Worm (Caenorhabditis elegans): Measurements from ENCODE around the gene clec-33.

The clec-33 gene

DNA sequence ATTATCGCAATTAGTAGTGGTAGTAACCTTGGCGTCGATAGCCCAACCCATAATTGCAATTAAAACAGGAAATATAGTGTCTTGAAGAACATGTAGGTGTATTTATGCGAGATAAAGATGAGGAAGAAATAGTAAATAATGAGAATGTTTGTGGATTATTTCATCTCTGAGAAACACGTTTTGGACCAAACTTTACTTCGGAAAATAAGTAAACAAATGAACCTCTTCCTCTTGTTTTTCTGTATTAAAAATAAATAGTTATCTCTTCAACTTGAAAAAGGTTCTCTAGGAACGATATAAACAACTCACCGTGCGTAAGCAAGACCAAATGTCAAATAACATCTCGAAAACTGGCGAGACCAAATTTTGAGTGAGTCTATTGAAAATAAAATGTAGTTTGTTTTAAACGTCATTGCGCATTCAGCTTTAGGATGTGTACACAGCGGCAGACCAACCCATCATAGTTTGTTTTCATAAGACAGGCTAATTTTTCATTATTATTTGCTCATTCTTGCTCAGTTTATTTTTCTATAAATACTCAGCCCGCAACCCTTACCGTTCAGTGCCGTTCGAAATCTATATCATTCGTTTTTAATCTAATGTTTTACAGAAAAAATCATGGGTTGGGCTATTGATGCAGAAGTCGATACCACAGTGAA lies 12.7 kb upstream of the clec-33 start, which contains the start of the genes F09C6.11 and F09C6.12:
TSS of gene F09C6.11 (minus strand) at position 51 of the 659 bp plus-strand sequence.
TSS of gene F09C6.12 (plus strand) at position 609 of the 659 bp plus-strand sequence.
- no peak for TF ChIP-seq rcor-1 (GFP tag; IDR thresholded peaks at IDR 0.05)
- no peak for TF ChIP-seq Y79H2A.3 (GFP tag; conservative IDR thresholded peaks at IDR 0.05)
- no peak for TF ChIP-seq nfyb-1 (GFP tag; IDR thresholded peaks at IDR 0.05)
- TF ChIP-seq aptf-3 (GFP tag; IDR thresholded peaks at IDR 0.05), result no peak
- no peak for TF ChIP-seq ZK185.1 (tag; optimal IDR thresholded peaks at IDR 0.05; ENCODE audit: poor library complexity, severe bottlenecking)
- TF ChIP-seq F57A8.1 (GFP tag; optimal IDR thresholded peaks at IDR 0.05), result no peak
- no peak for TF ChIP-seq madf-8 (GFP tag; conservative IDR thresholded peaks at IDR 0.05)
- no peak for TF ChIP-seq repo-1 (tag; optimal IDR thresholded peaks at IDR 0.05)
- no peak for TF ChIP-seq let-526 (GFP tag; IDR thresholded peaks at IDR 0.05)
- TF ChIP-seq B0261.1 (tag; optimal IDR thresholded peaks at IDR 0.05), result no peak
- TF ChIP-seq hmg-1.2 (GFP tag; IDR thresholded peaks at IDR 0.05), result no peak
- TF ChIP-seq egl-44 (GFP tag; IDR thresholded peaks at IDR 0.05), result no peak
- no peak for TF ChIP-seq Y67H2A.10 (GFP tag; conservative IDR thresholded peaks at IDR 0.05)
- TF ChIP-seq aptf-2 (GFP tag; conservative IDR thresholded peaks at IDR 0.05), result no peak
- TF ChIP-seq T26A5.8 (tag; optimal IDR thresholded peaks at IDR 0.05), result no peak
- no peak for TF ChIP-seq mes-4 (tag; optimal IDR thresholded peaks at IDR 0.05)

DNA sequence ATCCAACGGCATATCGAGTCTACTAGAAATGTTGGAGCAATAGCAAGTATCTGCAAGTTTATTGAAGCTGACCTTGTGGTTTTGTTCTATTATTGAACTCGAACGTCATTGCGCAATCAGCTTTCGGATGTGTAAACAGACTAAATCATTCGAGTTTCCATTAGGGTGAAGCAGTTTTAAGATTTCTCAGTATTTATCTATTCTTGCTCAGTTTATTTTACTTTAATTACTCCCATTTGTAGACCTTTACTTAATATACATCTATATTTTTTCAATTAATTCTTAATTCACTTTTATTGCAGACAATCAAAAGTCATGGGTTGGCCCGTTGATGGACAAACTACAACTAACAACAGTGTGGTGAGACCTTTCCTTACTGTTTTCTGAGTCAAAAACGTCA lies 11.0 kb upstream of the clec-33 start, which contains the start of gene F09C6.14:
TSS of gene F09C6.14 (plus strand) at position 301 of the 400 bp plus-strand sequence.
- TF ChIP-seq athp-1 (tag; optimal IDR thresholded peaks at IDR 0.05) (no peak), ztf-22 (GFP tag; optimal IDR thresholded peaks at IDR 0.05) (no peak), ceh-58 (GFP tag; IDR thresholded peaks at IDR 0.05) (no peak), hmg-20 (GFP tag; IDR thresholded peaks at IDR 0.05) (no peak), nhr-80 (tag; optimal IDR thresholded peaks at IDR 0.05) (no peak), B0336.3 (GFP tag; IDR thresholded peaks at IDR 0.05) (no peak), aptf-2 (GFP tag; conservative IDR thresholded peaks at IDR 0.05) (no peak), ceh-79 (tag; optimal IDR thresholded peaks at IDR 0.05) (no peak), sptf-2 (GFP tag; optimal IDR thresholded peaks at IDR 0.05) (no peak)

DNA sequence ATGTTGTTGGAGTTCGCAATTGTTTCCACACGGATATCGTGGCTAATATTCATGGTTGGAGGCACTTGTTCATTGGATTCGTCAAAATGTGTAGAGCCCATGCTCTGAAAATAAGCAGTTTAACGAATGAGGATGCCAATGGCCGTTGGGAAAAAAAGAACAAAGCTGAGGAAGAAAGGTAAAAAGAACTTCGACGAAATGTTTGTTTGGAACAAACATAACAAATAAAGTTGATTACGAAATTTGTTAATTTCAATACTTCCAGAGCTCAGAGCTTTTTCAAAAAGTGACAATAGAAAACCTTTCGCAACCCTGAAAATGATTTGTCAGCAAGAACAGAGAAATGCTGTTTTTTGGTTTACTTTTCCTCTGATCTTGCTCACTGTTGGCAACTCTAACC lies 10.4 kb upstream of the clec-33 start, which contains the start of gene F09C6.3:
TSS of gene F09C6.3 (minus strand) at position 101 of the 400 bp plus-strand sequence.
- no peak for TF ChIP-seq F22D6.2 (tag; optimal IDR thresholded peaks at IDR 0.05)
- TF ChIP-seq B0035.1 (tag; optimal IDR thresholded peaks at IDR 0.05), result no peak
- no peak for TF ChIP-seq rcor-1 (GFP tag; IDR thresholded peaks at IDR 0.05)
- no peak for TF ChIP-seq snpc-3.4 (tag; optimal IDR thresholded peaks at IDR 0.05)
- TF ChIP-seq zfh-2 (GFP tag; conservative IDR thresholded peaks at IDR 0.05), result no peak
- TF ChIP-seq Y53G8AR.9 (GFP tag; conservative IDR thresholded peaks at IDR 0.05), result no peak
- no peak for TF ChIP-seq cebp-1 (GFP tag; IDR thresholded peaks at IDR 0.05)
- TF ChIP-seq cebp-1 (tag; optimal IDR thresholded peaks at IDR 0.05), result no peak
- TF ChIP-seq tbp1 (GFP tag; optimal IDR thresholded peaks at IDR 0.05), result no peak
- no peak for TF ChIP-seq D2030.7 (GFP tag; IDR thresholded peaks at IDR 0.05)
- no peak for TF ChIP-seq mxl-1 (tag; optimal IDR thresholded peaks at IDR 0.05)
- TF ChIP-seq lin-26 (GFP tag; IDR thresholded peaks at IDR 0.05), result no peak

DNA sequence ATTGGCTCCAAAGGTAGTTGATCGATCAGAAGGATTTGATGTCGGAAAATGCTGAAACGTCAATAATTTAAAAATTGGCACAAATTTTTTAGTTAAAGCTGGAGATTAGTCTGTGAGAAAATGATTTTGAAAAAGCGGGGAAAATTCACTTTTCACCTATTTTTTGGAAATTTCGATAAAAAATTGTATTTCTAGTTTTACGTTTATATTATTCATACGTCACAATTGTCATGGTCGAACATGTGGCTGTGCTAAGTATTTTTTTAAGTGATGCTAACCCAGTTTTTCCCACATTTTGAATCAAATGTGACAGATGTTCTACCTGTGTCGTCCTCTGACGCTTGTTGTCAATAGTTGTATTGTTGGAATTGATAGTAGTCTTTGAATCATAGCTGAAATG lies 9.9 kb upstream of the clec-33 start:
- TF ChIP-seq ets-4 (GFP tag; optimal IDR thresholded peaks at IDR 0.05), result no peak
- no peak for TF ChIP-seq ceh-79 (tag; optimal IDR thresholded peaks at IDR 0.05)
- no peak for TF ChIP-seq ztf-6 (GFP tag; IDR thresholded peaks at IDR 0.05)
- no peak for TF ChIP-seq B0261.1 (tag; optimal IDR thresholded peaks at IDR 0.05)
- no peak for TF ChIP-seq hlh-12 (tag; optimal IDR thresholded peaks at IDR 0.05)
- TF ChIP-seq ccch-3 (GFP tag; optimal IDR thresholded peaks at IDR 0.05), result no peak
- no peak for TF ChIP-seq ztf-26 (tag; optimal IDR thresholded peaks at IDR 0.05)
- no peak for TF ChIP-seq B0336.3 (GFP tag; IDR thresholded peaks at IDR 0.05)
- no peak for TF ChIP-seq ceh-58 (GFP tag; IDR thresholded peaks at IDR 0.05)
- no peak for TF ChIP-seq ZK185.1 (tag; optimal IDR thresholded peaks at IDR 0.05; ENCODE audit: poor library complexity, severe bottlenecking)
